Worm (Caenorhabditis elegans): ENCODE data around the gene B0361.3.

DNA sequence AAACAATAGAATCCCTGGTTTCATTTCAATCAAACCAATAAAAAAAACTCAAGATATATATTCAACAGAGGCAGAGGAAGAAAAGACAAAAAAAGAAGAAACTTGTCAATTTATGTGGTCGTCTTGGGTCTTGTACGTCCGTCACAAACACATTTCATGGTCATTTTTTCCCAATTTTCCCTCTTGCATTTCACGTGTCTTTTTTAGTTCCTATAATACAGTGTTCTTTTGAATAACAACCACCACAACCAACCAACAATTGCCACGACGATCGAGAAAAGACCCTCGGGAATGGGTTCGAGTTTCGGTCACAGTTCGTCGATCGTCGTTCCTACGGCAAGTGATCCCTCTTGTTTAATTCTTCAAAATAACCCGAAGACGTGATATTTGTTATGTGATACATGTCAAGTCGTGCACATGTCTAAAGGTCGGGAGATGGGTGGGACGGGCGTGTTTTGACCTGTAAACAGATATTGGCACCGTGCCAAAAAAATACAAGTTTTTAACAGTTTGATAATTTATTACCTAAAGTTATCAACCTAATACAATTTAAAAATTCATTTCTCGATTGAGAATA, 14.9 kb downstream of the B0361.3 start:
- TF ChIP-seq ama-1 (optimal IDR thresholded peaks at IDR 0.05) = no peak
- no peak for TF ChIP-seq F13C5.2 (tag; optimal IDR thresholded peaks at IDR 0.05)

Data from whole organism, early embryonic.